Worm (Caenorhabditis elegans): Measurements from ENCODE around the gene srg-46.

The srg-46 gene

DNA sequence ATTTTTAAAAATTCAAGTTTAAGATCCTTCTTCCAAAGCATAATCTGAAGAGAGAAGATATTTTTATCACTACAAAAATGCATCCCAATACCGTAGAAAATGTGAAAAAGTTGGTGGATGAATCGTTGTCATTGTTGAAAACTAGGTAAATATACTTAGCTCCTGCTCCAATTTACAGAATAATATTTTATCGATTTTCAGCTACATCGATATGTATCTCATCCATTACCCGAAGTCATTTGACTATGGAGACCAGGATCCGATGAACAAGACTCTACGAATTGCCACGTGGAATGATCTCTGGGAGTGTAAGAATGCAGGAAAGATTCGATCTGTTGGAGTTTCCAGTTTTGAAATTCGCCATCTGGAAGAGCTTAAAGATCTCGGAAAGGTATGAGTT, 44.9 kb downstream of the srg-46 start:
- no peak for TF ChIP-seq T22C8.4 (GFP tag; IDR thresholded peaks at IDR 0.05)
- TF ChIP-seq ztf-29 (GFP tag; IDR thresholded peaks at IDR 0.05) = no peak
- TF ChIP-seq klf-2 (GFP tag; conservative IDR thresholded peaks at IDR 0.05) = no peak
- no peak for TF ChIP-seq flt-1 (GFP tag; IDR thresholded peaks at IDR 0.05)
- TF ChIP-seq tab-1 (GFP tag; IDR thresholded peaks at IDR 0.05) = no peak
- TF ChIP-seq cog-1 (tag; optimal IDR thresholded peaks at IDR 0.05) = no peak
- TF ChIP-seq ref-1 (GFP tag; conservative IDR thresholded peaks at IDR 0.05) = no peak
- no peak for TF ChIP-seq ztf-23 (GFP tag; IDR thresholded peaks at IDR 0.05)
- TF ChIP-seq med-1 (GFP tag; optimal IDR thresholded peaks at IDR 0.05; ENCODE audit: insufficient read depth) = no peak

- no peak for TF ChIP-seq ztf-23 (GFP tag; IDR thresholded peaks at IDR 0.05)
- TF ChIP-seq cog-1 (tag; optimal IDR thresholded peaks at IDR 0.05) = no peak
- TF ChIP-seq T22C8.4 (GFP tag; IDR thresholded peaks at IDR 0.05) = no peak
- TF ChIP-seq flt-1 (GFP tag; IDR thresholded peaks at IDR 0.05) = no peak
- TF ChIP-seq ztf-29 (GFP tag; IDR thresholded peaks at IDR 0.05) = no peak
- no peak for TF ChIP-seq klf-2 (GFP tag; conservative IDR thresholded peaks at IDR 0.05)
- no peak for TF ChIP-seq ref-1 (GFP tag; conservative IDR thresholded peaks at IDR 0.05)
- no peak for TF ChIP-seq med-1 (GFP tag; optimal IDR thresholded peaks at IDR 0.05; ENCODE audit: insufficient read depth)
- no peak for TF ChIP-seq tab-1 (GFP tag; IDR thresholded peaks at IDR 0.05)
Measured at ce11 chrV:13409089-13409488, 45.6 kb downstream of the srg-46 start.

- no peak for TF ChIP-seq ztf-23 (GFP tag; IDR thresholded peaks at IDR 0.05)
- no peak for TF ChIP-seq ztf-29 (GFP tag; IDR thresholded peaks at IDR 0.05)
- no peak for TF ChIP-seq tab-1 (GFP tag; IDR thresholded peaks at IDR 0.05)
- no peak for TF ChIP-seq flt-1 (GFP tag; IDR thresholded peaks at IDR 0.05)
- no peak for TF ChIP-seq cog-1 (tag; optimal IDR thresholded peaks at IDR 0.05)
- TF ChIP-seq med-1 (GFP tag; optimal IDR thresholded peaks at IDR 0.05; ENCODE audit: insufficient read depth) = no peak
- TF ChIP-seq T22C8.4 (GFP tag; IDR thresholded peaks at IDR 0.05) = no peak
- no peak for TF ChIP-seq ref-1 (GFP tag; conservative IDR thresholded peaks at IDR 0.05)
- TF ChIP-seq klf-2 (GFP tag; conservative IDR thresholded peaks at IDR 0.05) = no peak
Measured at ce11 chrV:13410688-13411087, 47.2 kb downstream of the srg-46 start, which contains the start of gene F53F1.4. Gene F53F1.4 (plus strand): TSS chrV:13411077.

DNA sequence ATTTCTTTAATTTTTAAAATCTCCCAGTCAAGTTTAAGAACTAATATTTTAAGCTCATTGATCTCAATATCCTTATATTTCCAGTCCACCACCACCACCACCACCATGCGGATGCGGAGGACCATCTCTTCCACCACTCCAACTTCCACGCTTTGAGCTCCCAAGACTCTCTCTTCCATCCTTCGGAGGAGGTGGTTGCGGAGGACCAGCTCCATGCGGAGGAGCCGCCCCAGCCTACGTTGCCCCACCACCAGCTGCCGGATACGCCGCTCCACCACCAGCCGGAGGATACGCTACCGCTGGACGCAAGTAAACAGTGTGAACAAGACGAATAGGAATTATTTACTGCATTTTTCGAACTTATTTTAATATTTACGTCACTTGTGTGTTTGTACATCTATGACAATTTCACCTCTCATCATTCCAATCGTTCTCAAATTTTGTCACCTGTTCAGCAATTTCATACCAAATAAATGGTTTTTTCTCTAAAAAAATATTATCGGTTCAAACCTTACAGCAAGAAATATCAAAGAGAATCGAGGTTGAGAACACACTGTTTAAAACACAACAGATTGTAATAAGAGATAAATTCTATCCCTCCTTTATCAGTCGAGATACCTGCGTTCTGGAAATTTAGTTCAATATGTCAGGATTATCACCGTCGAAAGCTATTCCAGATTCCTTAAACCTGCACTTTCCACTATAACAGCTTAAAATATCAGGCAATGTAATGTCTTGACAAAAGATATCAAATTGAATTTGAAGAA, 47.9 kb downstream of the srg-46 start:
- TF ChIP-seq med-1 (GFP tag; optimal IDR thresholded peaks at IDR 0.05; ENCODE audit: insufficient read depth) = no peak
- no peak for TF ChIP-seq ztf-23 (GFP tag; IDR thresholded peaks at IDR 0.05)
- TF ChIP-seq tab-1 (GFP tag; IDR thresholded peaks at IDR 0.05) = no peak
- no peak for TF ChIP-seq T22C8.4 (GFP tag; IDR thresholded peaks at IDR 0.05)
- no peak for TF ChIP-seq ztf-29 (GFP tag; IDR thresholded peaks at IDR 0.05)
- TF ChIP-seq flt-1 (GFP tag; IDR thresholded peaks at IDR 0.05) = no peak
- no peak for TF ChIP-seq klf-2 (GFP tag; conservative IDR thresholded peaks at IDR 0.05)
- TF ChIP-seq ref-1 (GFP tag; conservative IDR thresholded peaks at IDR 0.05) = no peak
- no peak for TF ChIP-seq cog-1 (tag; optimal IDR thresholded peaks at IDR 0.05)

DNA sequence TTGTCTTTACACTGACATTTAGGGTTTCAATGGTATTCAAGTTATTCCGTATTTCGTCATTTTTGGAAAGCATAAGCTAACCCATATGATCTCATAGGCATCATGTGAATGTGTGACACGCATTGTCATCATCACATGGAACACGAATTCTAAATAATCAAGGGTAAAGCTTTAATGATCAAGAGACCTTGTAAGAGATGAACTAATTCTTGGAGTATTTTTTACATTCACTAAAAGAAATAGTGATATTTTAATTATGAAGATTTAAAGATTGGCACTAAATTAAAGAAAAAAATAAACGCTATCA, 48.4 kb downstream of the srg-46 start:
- TF ChIP-seq flt-1 (GFP tag; IDR thresholded peaks at IDR 0.05) = no peak
- TF ChIP-seq klf-2 (GFP tag; conservative IDR thresholded peaks at IDR 0.05) = no peak
- no peak for TF ChIP-seq ztf-29 (GFP tag; IDR thresholded peaks at IDR 0.05)
- no peak for TF ChIP-seq med-1 (GFP tag; optimal IDR thresholded peaks at IDR 0.05; ENCODE audit: insufficient read depth)
- no peak for TF ChIP-seq T22C8.4 (GFP tag; IDR thresholded peaks at IDR 0.05)
- TF ChIP-seq ref-1 (GFP tag; conservative IDR thresholded peaks at IDR 0.05) = no peak
- TF ChIP-seq ztf-23 (GFP tag; IDR thresholded peaks at IDR 0.05) = no peak
- TF ChIP-seq cog-1 (tag; optimal IDR thresholded peaks at IDR 0.05) = no peak
- no peak for TF ChIP-seq tab-1 (GFP tag; IDR thresholded peaks at IDR 0.05)

ce11 chrV:13413301-13413700, 49.8 kb downstream of the srg-46 start:
- TF ChIP-seq flt-1 (GFP tag; IDR thresholded peaks at IDR 0.05) (no peak), ztf-23 (GFP tag; IDR thresholded peaks at IDR 0.05) (no peak)
